Worm (Caenorhabditis elegans): ENCODE results near the gene sur-7.

DNA sequence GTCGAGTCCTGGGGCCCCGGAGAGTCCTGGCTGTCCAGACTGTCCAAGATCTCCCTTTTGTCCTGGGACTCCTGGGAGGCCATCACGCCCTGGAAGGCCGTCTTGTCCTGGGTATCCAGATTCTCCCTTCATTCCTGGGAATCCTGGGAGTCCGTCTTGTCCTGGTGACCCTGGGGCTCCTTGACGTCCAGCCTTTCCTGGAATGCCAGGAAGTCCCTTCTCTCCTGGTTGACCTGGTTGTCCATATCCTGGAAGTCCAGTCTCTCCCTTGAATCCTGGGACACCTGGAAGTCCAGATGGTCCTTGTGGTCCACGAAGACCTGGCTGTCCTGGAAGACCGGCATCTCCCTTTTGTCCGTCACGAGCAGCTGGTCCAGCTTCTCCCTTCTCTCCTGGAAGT lies 6.7 kb downstream of the sur-7 start:
- TF ChIP-seq klf-2 (GFP tag; conservative IDR thresholded peaks at IDR 0.05) (no peak), T22C8.4 (GFP tag; IDR thresholded peaks at IDR 0.05) (no peak), tab-1 (GFP tag; IDR thresholded peaks at IDR 0.05) (no peak), flt-1 (GFP tag; IDR thresholded peaks at IDR 0.05) (0 out of 2 replicates have a peak, but pooled peaks have one; percentile 32), cog-1 (tag; optimal IDR thresholded peaks at IDR 0.05) (no peak), ztf-23 (GFP tag; IDR thresholded peaks at IDR 0.05) (no peak), ref-1 (GFP tag; conservative IDR thresholded peaks at IDR 0.05) (no peak), ztf-29 (GFP tag; IDR thresholded peaks at IDR 0.05) (no peak), med-1 (GFP tag; optimal IDR thresholded peaks at IDR 0.05; ENCODE audit: insufficient read depth) (no peak)
